Worm (Caenorhabditis elegans): ENCODE data around the gene T07H3.8.
"Not testable (repeated sequence)": the region's sequence is repeated elsewhere in the genome, so short reads cannot be mapped to it uniquely, and the experiment has no call there.

Gene T07H3.8

DNA sequence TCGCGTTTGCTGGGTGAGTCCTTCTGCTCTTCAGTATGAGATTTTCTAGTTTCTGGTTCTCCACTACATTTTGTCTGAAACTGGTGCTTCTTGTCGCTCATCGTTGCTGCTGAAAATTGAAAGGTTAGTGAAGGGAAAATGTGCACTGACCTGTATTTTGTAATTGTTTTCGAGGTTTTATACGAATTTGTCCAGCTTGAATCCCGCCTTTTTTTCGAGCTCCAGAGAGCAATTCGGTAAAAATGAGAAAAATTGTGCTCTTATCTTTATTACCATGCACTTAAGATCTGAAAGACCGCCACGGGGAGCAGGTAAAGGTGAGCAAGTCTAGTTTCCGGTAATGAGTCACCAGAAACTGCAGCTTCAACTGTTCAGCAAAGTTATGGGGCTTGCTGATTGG is 41.4 kb downstream of the T07H3.8 start, which contains the start of gene C08E3.15:
TSS of gene C08E3.15 (minus strand) at position 101 of the 400 bp plus-strand sequence.
- TF ChIP-seq F22D6.2 (tag; optimal IDR thresholded peaks at IDR 0.05); B0035.1 (tag; optimal IDR thresholded peaks at IDR 0.05); Y56A3A.18 (GFP tag; IDR thresholded peaks at IDR 0.05): not testable (repeated sequence)

- not testable (repeated sequence) for TF ChIP-seq ceh-27 (GFP tag; optimal IDR thresholded peaks at IDR 0.05); unc-130 (GFP tag; optimal IDR thresholded peaks at IDR 0.05); ceh-79 (tag; optimal IDR thresholded peaks at IDR 0.05)
These were observed 45.8 kb downstream of the T07H3.8 start, which contains the start of gene C08E3.13 for ce11 chrII:1632216-1632615. Gene C08E3.13, minus strand, starts transcription at chrII:1632316.

DNA sequence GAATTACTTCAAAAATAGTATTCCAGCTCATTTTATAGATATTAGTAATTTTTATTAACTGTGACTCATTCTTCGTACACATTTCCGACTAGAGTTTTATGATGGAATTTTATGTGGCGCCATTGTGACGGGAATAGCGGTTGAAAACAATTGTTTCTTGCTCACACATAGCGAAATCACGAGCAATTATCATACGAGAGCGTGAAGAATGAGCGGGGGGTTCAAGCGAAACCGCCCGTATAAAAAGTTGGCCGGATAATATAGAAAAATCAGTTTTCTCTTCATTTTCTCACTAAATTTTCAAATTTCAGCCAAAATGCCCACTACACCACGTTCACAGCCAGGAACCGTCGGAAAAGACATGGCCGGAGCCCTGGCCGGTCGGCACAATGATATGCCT is 47.1 kb downstream of the T07H3.8 start, which contains the start of gene C08E3.1:
TSS of gene C08E3.1 (plus strand) at position 301 of the 400 bp plus-strand sequence.
- not testable (repeated sequence) for TF ChIP-seq attf-6 (GFP tag; IDR thresholded peaks at IDR 0.05); B0019.2 (GFP tag; conservative IDR thresholded peaks at IDR 0.05); zim-3 (tag; optimal IDR thresholded peaks at IDR 0.05)

DNA sequence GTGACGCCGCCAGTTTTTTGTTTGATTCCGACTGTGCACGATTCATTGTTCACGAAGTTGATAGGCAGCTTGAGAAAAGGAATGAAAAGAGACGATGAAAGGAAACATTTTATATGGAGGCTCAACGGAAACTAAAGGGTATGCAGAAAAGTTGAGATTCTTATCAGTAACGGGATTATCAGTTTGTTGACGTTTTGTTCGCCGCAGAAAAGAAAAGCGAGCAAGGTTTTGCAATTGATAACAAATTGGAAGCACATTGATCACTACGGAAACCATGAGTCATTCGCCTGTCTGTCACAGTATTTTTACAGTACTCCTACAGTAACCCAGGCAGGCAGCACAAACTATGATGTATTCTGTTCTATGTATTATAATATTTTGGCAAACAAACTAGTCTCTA is 49.6 kb downstream of the T07H3.8 start:
- TF ChIP-seq atf-7 (tag; optimal IDR thresholded peaks at IDR 0.05) (no peak), nhr-80 (tag; optimal IDR thresholded peaks at IDR 0.05) (peak; percentile 9), somi-1 (GFP tag; optimal IDR thresholded peaks at IDR 0.05) (no peak), F57A8.1 (GFP tag; optimal IDR thresholded peaks at IDR 0.05) (no peak), tlf-1 (GFP tag; optimal IDR thresholded peaks at IDR 0.05) (no peak)

DNA sequence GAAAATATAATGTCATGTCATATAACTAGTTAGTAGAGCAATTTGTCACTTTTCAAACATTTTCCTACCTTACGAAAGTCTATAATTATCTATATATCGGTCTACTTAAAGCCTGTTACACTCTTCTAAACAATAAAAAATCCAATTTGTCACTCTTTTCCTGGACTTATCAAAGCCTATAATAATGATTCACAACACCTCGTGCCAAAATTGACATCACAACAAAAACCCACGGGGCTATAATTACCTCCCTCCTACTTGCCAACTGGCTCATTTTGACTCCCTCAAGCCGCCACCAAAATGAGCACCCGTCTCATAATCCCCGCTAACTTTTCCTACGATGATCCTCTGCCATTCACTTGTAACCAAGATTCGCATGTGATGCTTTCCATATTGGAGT is 50.0 kb downstream of the T07H3.8 start, which contains the start of gene srg-20:
TSS of gene srg-20 (plus strand) at position 301 of the 400 bp plus-strand sequence.
- not testable (repeated sequence) for TF ChIP-seq pbrm-1 (GFP tag; IDR thresholded peaks at IDR 0.05); pha-4 (tag; optimal IDR thresholded peaks at IDR 0.05); attf-5 (GFP tag; optimal IDR thresholded peaks at IDR 0.05)
